Worm (Caenorhabditis elegans) whole organism, L4 larva: ENCODE data around the gene F40F8.4.

ENCODE experiments used
- aly-2 ChIP-seq: sonication (generic microtip); optimal IDR thresholded peaks from 2 replicates; lab custom pipeline; 2018; ENCODE audit warnings: missing biosample characterization, missing genetic modification characterization
- lin-13 ChIP-seq: fragments of 150-350 bp; optimal IDR thresholded peaks from 2 replicates; lab custom pipeline; 2014; ENCODE audit warnings: missing biosample characterization, missing genetic modification reagents, missing genetic modification characterization
- nhr-11 ChIP-seq: fragments of 150-350 bp; optimal IDR thresholded peaks from 2 replicates; lab custom pipeline; 2014; ENCODE audit warnings: missing biosample characterization, missing genetic modification characterization
- pha-4 ChIP-seq, 2 experiments: fragments of 150-350 bp in 1 of 2; fragments of 200-800 bp in 1 of 2; sonication (Bioruptor generic) in 1 of 2; IDR thresholded peaks in 1 of 2; optimal IDR thresholded peaks in 1 of 2; 2 replicates each; pipeline versions ENCODE4 v1.3.6 to Lab custom; 2014 to 2022; ENCODE audit warnings: missing genetic modification characterization in 2 of 2, missing genetic modification reagents in 2 of 2, missing biosample characterization in 1 of 2, missing compliant biosample characterization in 1 of 2
- zfp-3 ChIP-seq: fragments of 200-800 bp; sonication (Bioruptor generic); conservative IDR thresholded peaks from 2 replicates; pipeline ENCODE4 v1.3.6; 2022; ENCODE audit warnings: missing genetic modification reagents, missing genetic modification characterization, missing compliant biosample characterization

- TF ChIP-seq aly-2 (tag; lab: Kevin White, UChicago) (no peak), nhr-11 (tag; lab: Kevin White, UChicago) (no peak), pha-4 (GFP tag; IDR thresholded peaks at IDR 0.05; lab: Robert Waterston, UW) (no peak), pha-4 (tag; optimal IDR thresholded peaks at IDR 0.05; lab: Kevin White, UChicago) (no peak), lin-13 (GFP tag; lab: Kevin White, UChicago) (no peak), zfp-3 (GFP tag; lab: Robert Waterston, UW) (no peak)
Measured at ce11 chrII:11091577-11091976, 48.5 kb downstream of the F40F8.4 start.
